Fruit fly (Drosophila melanogaster): ENCODE results near the gene Tak1.

The Tak1 gene

DNA sequence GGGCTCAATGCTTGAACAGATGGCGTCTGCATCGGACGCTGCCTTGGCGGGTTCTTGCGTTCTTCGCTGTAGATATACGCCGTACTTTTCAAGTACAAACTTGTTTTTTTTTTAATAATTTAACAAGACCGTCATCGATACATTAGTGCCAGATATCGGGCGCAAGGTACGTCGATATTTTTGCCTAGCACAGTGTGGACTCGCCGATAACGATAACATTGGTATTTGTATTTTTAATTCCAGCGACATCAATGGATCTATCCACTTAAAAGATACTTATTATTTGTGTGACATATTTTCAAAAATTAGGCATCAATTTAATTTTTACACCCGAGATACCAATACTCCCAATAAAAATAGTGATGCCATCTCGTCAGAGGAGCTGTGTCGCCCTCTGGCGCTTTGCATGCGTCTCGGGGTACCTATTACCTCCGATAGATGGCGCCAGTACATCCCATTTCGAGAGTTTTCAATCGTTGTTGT is at the start of gene Tak1 (continued):
- TF ChIP-seq Oli (tag; optimal IDR thresholded peaks at IDR 0.05) (peak; percentile 18), CG1024 (GFP tag; IDR thresholded peaks at IDR 0.05) (0 out of 2 replicates have a peak, but pooled peaks have one; percentile 20), Hey (tag; optimal IDR thresholded peaks at IDR 0.05) (no peak), CG33557 (GFP tag; optimal IDR thresholded peaks at IDR 0.05) (no peak), CG9609 (GFP tag; optimal IDR thresholded peaks at IDR 0.05) (peak; percentile 59), nerfin-2 (GFP tag; IDR thresholded peaks at IDR 0.05; ENCODE audit: partially characterized antibody) (peak; percentile 85), CG9932 (GFP tag; IDR thresholded peaks at IDR 0.05) (peak; percentile 78), CG7928 (GFP tag; optimal IDR thresholded peaks at IDR 0.05) (no peak), CG7839 (tag; optimal IDR thresholded peaks at IDR 0.05) (peak; percentile 56), unpg (GFP tag; optimal IDR thresholded peaks at IDR 0.05) (peak; percentile 53), ERR (GFP tag; optimal IDR thresholded peaks at IDR 0.05) (no peak), Atf3 (GFP tag; optimal IDR thresholded peaks at IDR 0.05) (peak; percentile 23), CG4617 (GFP tag; optimal IDR thresholded peaks at IDR 0.05; ENCODE audit: borderline replicate concordance) (peak; percentile 34), sim (GFP tag; IDR thresholded peaks at IDR 0.05) (no peak), CG14860 (GFP tag; IDR thresholded peaks at IDR 0.05; ENCODE audit: partially characterized antibody) (peak; percentile 82), CG12071 (GFP tag; optimal IDR thresholded peaks at IDR 0.05) (no peak), kah (GFP tag; optimal IDR thresholded peaks at IDR 0.05) (no peak), fru (optimal IDR thresholded peaks at IDR 0.05) (no peak), jumu (GFP tag; optimal IDR thresholded peaks at IDR 0.05) (no peak), Usf (GFP tag; optimal IDR thresholded peaks at IDR 0.05) (no peak), Lim3 (GFP tag; IDR thresholded peaks at IDR 0.05) (no peak), CG1647 (GFP tag; optimal IDR thresholded peaks at IDR 0.05) (peak; percentile 18), psq (GFP tag; optimal IDR thresholded peaks at IDR 0.05) (no peak), Rx (GFP tag; IDR thresholded peaks at IDR 0.05) (peak; percentile 42; the same call in 1 of the 2 replicates), Med (GFP tag) (peak; percentile 94), ssp (GFP tag; IDR thresholded peaks at IDR 0.05) (peak; percentile 38), CG8290 (GFP tag; optimal IDR thresholded peaks at IDR 0.05) (peak; percentile 62), CG8290 (tag; optimal IDR thresholded peaks at IDR 0.05) (peak in 1 of 2 experiments; percentile 85), Hr39 (optimal IDR thresholded peaks at IDR 0.05) (no peak), CG31388 (GFP tag; optimal IDR thresholded peaks at IDR 0.05) (no peak), gcm (GFP tag; optimal IDR thresholded peaks at IDR 0.05) (no peak), fd96Cb (tag; optimal IDR thresholded peaks at IDR 0.05) (peak; percentile 21), YL-1 (GFP tag; optimal IDR thresholded peaks at IDR 0.05) (peak; percentile 59), chinmo (GFP tag; IDR thresholded peaks at IDR 0.05; ENCODE audit: partially characterized antibody) (0 out of 4 replicates have a peak, but pooled peaks have one; percentile 47), Optix (GFP tag; IDR thresholded peaks at IDR 0.05) (no peak), CG13287 (GFP tag; IDR thresholded peaks at IDR 0.05; ENCODE audit: partially characterized antibody) (peak; percentile 85), CG43689 (GFP tag; IDR thresholded peaks at IDR 0.05) (no peak), pum (GFP tag; optimal IDR thresholded peaks at IDR 0.05) (peak; percentile 60), sqz (GFP tag; optimal IDR thresholded peaks at IDR 0.05) (peak; percentile 45), ems (GFP tag; optimal IDR thresholded peaks at IDR 0.05) (no peak), CG18599 (GFP tag; optimal IDR thresholded peaks at IDR 0.05) (peak; percentile 9), chif (GFP tag; optimal IDR thresholded peaks at IDR 0.05) (peak; percentile 19 to 66), Elba2 (GFP tag; optimal IDR thresholded peaks at IDR 0.05) (no peak), Sry-δ (GFP tag; optimal IDR thresholded peaks at IDR 0.05) (peak; percentile 78), CG6765 (GFP tag; optimal IDR thresholded peaks at IDR 0.05) (peak; percentile 30), Bteb2 (GFP tag; optimal IDR thresholded peaks at IDR 0.05) (no peak), zfh1 (GFP tag; IDR thresholded peaks at IDR 0.05) (peak; percentile 52; the same call in 2 of the 3 replicates), ind (GFP tag; optimal IDR thresholded peaks at IDR 0.05) (peak; percentile 42), Chrac-16 (GFP tag; optimal IDR thresholded peaks at IDR 0.05) (peak; percentile 65), H2.0 (GFP tag; IDR thresholded peaks at IDR 0.05) (peak; percentile 64), bsh (GFP tag; optimal IDR thresholded peaks at IDR 0.05) (peak in 1 of 2 experiments; percentile 46), CG2199 (GFP tag; IDR thresholded peaks at IDR 0.05) (peak; percentile 94)
